Fruit fly (Drosophila melanogaster) whole organism, embryonic: ENCODE data around the gene Grx5.

Experiments
- Aef1 ChIP-seq: fragments of 200-800 bp; sonication (Bioruptor generic); IDR thresholded peaks from 3 replicates; pipeline ENCODE4 v1.3.6; 2022; ENCODE audit warnings: missing biosample characterization, missing genetic modification characterization
- Atf6 ChIP-seq: fragments of 200-800 bp; sonication (Bioruptor generic); IDR thresholded peaks from 2 replicates; pipeline ENCODE4 v1.3.6; 2022; ENCODE audit warnings: missing biosample characterization, missing genetic modification characterization
- CG12744 ChIP-seq: fragments of 200-800 bp; sonication (Bioruptor generic); optimal IDR thresholded peaks from 2 replicates; lab custom pipeline; 2016; ENCODE audit warnings: missing biosample characterization, missing genetic modification characterization
- CG12769 ChIP-seq: fragments of 200-800 bp; sonication (Bioruptor generic); optimal IDR thresholded peaks from 2 replicates; lab custom pipeline; 2019; ENCODE audit warnings: missing biosample characterization, mild to moderate bottlenecking, missing genetic modification characterization, moderate library complexity
- CG14441 ChIP-seq: fragments of 200-800 bp; sonication (Bioruptor generic); IDR thresholded peaks from 2 replicates; pipeline ENCODE4 v1.3.6; 2022; ENCODE audit warnings: missing biosample characterization, missing genetic modification characterization
- CG16813 ChIP-seq: fragments of 200-800 bp; sonication (Bioruptor generic); IDR thresholded peaks from 3 replicates; pipeline ENCODE4 v1.3.6; 2022; ENCODE audit warnings: missing biosample characterization, missing genetic modification characterization; ENCODE audit not compliant: partially characterized antibody
- CG16815 ChIP-seq: fragments of 200-800 bp; sonication (Bioruptor generic); optimal IDR thresholded peaks from 3 replicates; lab custom pipeline; 2017; ENCODE audit warnings: missing biosample characterization, mild to moderate bottlenecking, missing genetic modification characterization
- CG17361 ChIP-seq: fragments of 200-800 bp; sonication (Bioruptor generic); IDR thresholded peaks from 3 replicates; pipeline ENCODE4 v1.3.6; 2022; ENCODE audit warnings: missing biosample characterization, missing genetic modification characterization
- CG17385 ChIP-seq: fragments of 200-800 bp; sonication (Bioruptor generic); optimal IDR thresholded peaks from 3 replicates; lab custom pipeline; 2018; ENCODE audit warnings: missing biosample characterization, mild to moderate bottlenecking, missing genetic modification characterization
- CG18011 ChIP-seq: fragments of 200-800 bp; sonication (Bioruptor generic); optimal IDR thresholded peaks from 2 replicates; lab custom pipeline; 2017; ENCODE audit warnings: missing biosample characterization, missing genetic modification characterization, mild to moderate bottlenecking, moderate library complexity, missing genotype
- CG2120 ChIP-seq: fragments of 200-800 bp; sonication (Bioruptor generic); optimal IDR thresholded peaks from 3 replicates; lab custom pipeline; 2016; ENCODE audit warnings: missing biosample characterization, missing genetic modification characterization
- CG2889 ChIP-seq: fragments of 200-800 bp; sonication (Bioruptor generic); IDR thresholded peaks from 3 replicates; pipeline ENCODE4 v1.3.6; 2022; ENCODE audit warnings: missing biosample characterization, missing genetic modification characterization
- CG33213 ChIP-seq: fragments of 200-800 bp; sonication (Bioruptor generic); optimal IDR thresholded peaks from 3 replicates; lab custom pipeline; 2016; ENCODE audit warnings: missing biosample characterization, missing genetic modification characterization
- CG3726 ChIP-seq: fragments of 200-800 bp; sonication (Bioruptor generic); IDR thresholded peaks from 3 replicates; pipeline ENCODE4, ENCODE4 v1.3.6; 2022; ENCODE audit warnings: missing biosample characterization, missing genetic modification characterization
- CG6254 ChIP-seq: fragments of 200-800 bp; sonication (Bioruptor generic); optimal IDR thresholded peaks from 3 replicates; lab custom pipeline; 2017; ENCODE audit warnings: mild to moderate bottlenecking, missing biosample characterization, missing genetic modification reagents, missing genetic modification characterization
- CG6689 ChIP-seq: fragments of 200-800 bp; sonication (Bioruptor generic); IDR thresholded peaks from 2 replicates; pipeline ENCODE4 v1.3.6; 2022; ENCODE audit warnings: missing biosample characterization, missing genetic modification characterization
- CG7357 ChIP-seq: fragments of 200-800 bp; sonication (Bioruptor generic); IDR thresholded peaks from 3 replicates; pipeline ENCODE4 v1.3.6; 2022; ENCODE audit warnings: missing biosample characterization, missing genetic modification characterization
- CG8388 ChIP-seq: fragments of 200-800 bp; sonication (Bioruptor generic); optimal IDR thresholded peaks from 2 replicates; lab custom pipeline; 2019; ENCODE audit warnings: missing biosample characterization, mild to moderate bottlenecking, missing genetic modification characterization, moderate library complexity
- CG9727 ChIP-seq: fragments of 200-800 bp; sonication (Bioruptor generic); optimal IDR thresholded peaks from 3 replicates; lab custom pipeline; 2017; ENCODE audit warnings: missing biosample characterization, mild to moderate bottlenecking, missing genetic modification characterization
- Deaf1 ChIP-seq: fragments of 200-800 bp; optimal IDR thresholded peaks from 3 replicates; lab custom pipeline; 2019; ENCODE audit warnings: missing biosample characterization, mild to moderate bottlenecking, missing genetic modification characterization, moderate library complexity
- Ets97D ChIP-seq: fragments of 200-800 bp; sonication (Bioruptor generic); optimal IDR thresholded peaks from 3 replicates; lab custom pipeline; 2016; ENCODE audit warnings: missing biosample characterization, missing genetic modification characterization
- Hr3 ChIP-seq: fragments of 200-800 bp; sonication (Bioruptor generic); optimal IDR thresholded peaks from 3 replicates; lab custom pipeline; 2016; ENCODE audit warnings: missing biosample characterization, missing genetic modification characterization
- Hsf ChIP-seq: fragments of 200-800 bp; sonication (Bioruptor generic); optimal IDR thresholded peaks from 3 replicates; lab custom pipeline; 2016; ENCODE audit warnings: missing biosample characterization, missing genetic modification characterization
- MBD-R2 ChIP-seq: fragments of 200-800 bp; sonication (Bioruptor generic); IDR thresholded peaks from 2 replicates; pipeline ENCODE4 v1.3.6; 2022; ENCODE audit warnings: missing biosample characterization, missing genetic modification characterization
- Stat92E ChIP-seq, 3 experiments: fragments of >200 bp in 2 of 3; fragments of 200-800 bp in 1 of 3; sonication (Bioruptor generic) in 1 of 3; optimal IDR thresholded peaks; 2 replicates each; lab custom pipeline; 2017 to 2019; ENCODE audit warnings: missing biosample characterization in 3 of 3, missing genetic modification characterization in 3 of 3, mild to moderate bottlenecking in 1 of 3, moderate library complexity in 1 of 3
- TFAM ChIP-seq: fragments of 200-800 bp; sonication (Bioruptor generic); optimal IDR thresholded peaks from 2 replicates; lab custom pipeline; 2017; ENCODE audit warnings: missing biosample characterization, missing genetic modification characterization, inconsistent platforms
- Usf ChIP-seq: fragments of 200-800 bp; sonication (Bioruptor generic); optimal IDR thresholded peaks from 2 replicates; lab custom pipeline; 2017; ENCODE audit warnings: missing genotype, missing biosample characterization, missing genetic modification characterization
- ash1 ChIP-seq: fragments of 200-800 bp; sonication (Bioruptor generic); optimal IDR thresholded peaks from 2 replicates; lab custom pipeline; 2018; ENCODE audit warnings: missing biosample characterization, mild to moderate bottlenecking, missing genetic modification characterization
- az2 ChIP-seq: fragments of 200-800 bp; sonication (Bioruptor generic); optimal IDR thresholded peaks from 3 replicates; lab custom pipeline; 2016; ENCODE audit warnings: missing biosample characterization, missing genetic modification characterization
- bsh ChIP-seq, 2 experiments: fragments of 200-800 bp; sonication (Bioruptor generic); optimal IDR thresholded peaks; 2 replicates each; lab custom pipeline; 2017 to 2018; ENCODE audit warnings: mild to moderate bottlenecking in 2 of 2, missing biosample characterization in 2 of 2, missing genetic modification characterization in 2 of 2, moderate library complexity in 1 of 2
- chn ChIP-seq: fragments of 200-800 bp; sonication (Bioruptor generic); optimal IDR thresholded peaks from 2 replicates; lab custom pipeline; 2016; ENCODE audit warnings: missing biosample characterization, missing genetic modification characterization
- cwo ChIP-seq: fragments of 200-800 bp; sonication (Bioruptor generic); optimal IDR thresholded peaks from 3 replicates; lab custom pipeline; 2017; ENCODE audit warnings: missing biosample characterization, missing genetic modification characterization, mild to moderate bottlenecking, moderate library complexity, missing genetic modification reagents
- dan ChIP-seq: fragments of 200-800 bp; sonication (Bioruptor generic); IDR thresholded peaks from 2 replicates; pipeline ENCODE4 v1.3.6; 2022; ENCODE audit warnings: missing biosample characterization, missing genetic modification characterization
- esg ChIP-seq: fragments of 200-800 bp; sonication (Bioruptor generic); conservative IDR thresholded peaks from 2 replicates; pipeline ENCODE4 v1.3.6; 2022; ENCODE audit warnings: missing biosample characterization, missing genetic modification characterization
- fru ChIP-seq: fragments of >200 bp; optimal IDR thresholded peaks from 2 replicates; lab custom pipeline; 2017
- hb ChIP-seq: fragments of 200-800 bp; sonication (Bioruptor generic); IDR thresholded peaks from 3 replicates; pipeline ENCODE4 v1.3.6; 2022; ENCODE audit warnings: missing biosample characterization, missing genetic modification characterization; ENCODE audit not compliant: partially characterized antibody
- hbn ChIP-seq: fragments of 200-800 bp; sonication (Bioruptor generic); IDR thresholded peaks from 2 replicates; pipeline ENCODE4 v1.3.6; 2022; ENCODE audit warnings: missing biosample characterization, missing genetic modification characterization; ENCODE audit not compliant: partially characterized antibody
- jigr1 ChIP-seq: fragments of 200-800 bp; sonication (Bioruptor generic); IDR thresholded peaks from 3 replicates; pipeline ENCODE4 v1.3.6; 2022; ENCODE audit warnings: missing biosample characterization, missing genetic modification characterization
- jing ChIP-seq: fragments of 200-800 bp; sonication (Bioruptor generic); optimal IDR thresholded peaks from 2 replicates; lab custom pipeline; 2018; ENCODE audit warnings: missing biosample characterization, mild to moderate bottlenecking, missing genetic modification characterization
- knrl ChIP-seq: fragments of 200-800 bp; sonication (Bioruptor generic); IDR thresholded peaks from 3 replicates; pipeline ENCODE4 v1.3.6; 2022; ENCODE audit warnings: missing biosample characterization, missing genetic modification characterization; ENCODE audit not compliant: partially characterized antibody
- maf-S ChIP-seq: fragments of 200-800 bp; sonication (Bioruptor generic); optimal IDR thresholded peaks from 2 replicates; lab custom pipeline; 2016; ENCODE audit warnings: missing biosample characterization, missing genetic modification characterization
- mirr ChIP-seq: fragments of 200-800 bp; sonication (Bioruptor generic); optimal IDR thresholded peaks from 3 replicates; lab custom pipeline; 2018; ENCODE audit warnings: missing biosample characterization, mild to moderate bottlenecking, missing genetic modification characterization
- mld ChIP-seq: fragments of 200-800 bp; sonication (Bioruptor generic); IDR thresholded peaks from 3 replicates; pipeline ENCODE4 v1.3.6; 2022; ENCODE audit warnings: missing biosample characterization, missing genetic modification characterization; ENCODE audit not compliant: partially characterized antibody
- oc ChIP-seq: fragments of 200-800 bp; sonication (Bioruptor generic); optimal IDR thresholded peaks from 2 replicates; lab custom pipeline; 2018; ENCODE audit warnings: missing biosample characterization, mild to moderate bottlenecking, missing genetic modification characterization, moderate library complexity
- rib ChIP-seq: fragments of 200-800 bp; sonication (Bioruptor generic); IDR thresholded peaks from 2 replicates; pipeline ENCODE4 v1.3.6; 2022; ENCODE audit warnings: missing biosample characterization, missing genetic modification characterization
- slou ChIP-seq: fragments of 200-800 bp; sonication (Bioruptor generic); optimal IDR thresholded peaks from 3 replicates; lab custom pipeline; 2016; ENCODE audit warnings: missing biosample characterization, missing genetic modification characterization
- sna ChIP-seq: fragments of 200-800 bp; sonication (Bioruptor generic); IDR thresholded peaks from 2 replicates; pipeline ENCODE4 v1.3.6; 2022; ENCODE audit warnings: missing biosample characterization, missing genetic modification characterization; ENCODE audit not compliant: partially characterized antibody
- sr ChIP-seq: fragments of 200-800 bp; sonication (Bioruptor generic); IDR thresholded peaks from 3 replicates; pipeline ENCODE4 v1.3.6; 2022; ENCODE audit warnings: missing biosample characterization, missing genetic modification characterization
- tap ChIP-seq: fragments of 200-800 bp; optimal IDR thresholded peaks from 3 replicates; lab custom pipeline; 2019; ENCODE audit warnings: missing biosample characterization, mild to moderate bottlenecking, missing genetic modification characterization, moderate library complexity
- tx ChIP-seq: fragments of 200-800 bp; sonication (Bioruptor generic); optimal IDR thresholded peaks from 2 replicates; lab custom pipeline; 2016; ENCODE audit warnings: missing biosample characterization, missing genetic modification characterization

Grx5 gene

DNA sequence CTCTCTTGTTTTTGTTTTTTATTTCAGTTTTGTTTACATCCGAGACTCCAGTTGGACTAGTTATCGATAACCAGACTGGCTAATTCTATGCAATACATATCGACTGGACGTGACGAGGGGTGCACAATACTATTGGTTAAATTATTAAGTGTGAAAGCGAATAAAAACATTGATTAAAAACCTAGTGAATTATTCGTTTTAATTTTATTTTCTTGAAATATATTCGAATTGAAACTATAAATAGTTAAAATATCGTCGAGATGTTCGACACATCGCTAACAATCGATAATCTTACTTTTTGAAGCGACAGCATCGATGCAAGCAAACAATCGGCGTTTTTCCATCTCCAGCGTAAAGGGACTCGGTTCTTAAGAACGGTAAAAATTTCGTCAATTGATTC is 1.0 kb upstream of the Grx5 start, which contains the start of the genes CG32590 and Flo2 (continued):
- no peak for TF ChIP-seq CG3726 (GFP tag; lab: Robert Waterston, UW)
- peak; percentile 23 for TF ChIP-seq cwo (GFP tag; lab: Kevin White, UChicago)
- no peak for TF ChIP-seq Stat92E (GFP tag; optimal IDR thresholded peaks at IDR 0.05; lab: Kevin White, UChicago)
- TF ChIP-seq CG2889 (GFP tag; lab: Robert Waterston, UW): peak; percentile 69; the same call in 2 of the 3 replicates
- peak; percentile 77 for TF ChIP-seq CG14441
- peak; percentile 14 for TF ChIP-seq mirr (GFP tag; lab: Kevin White, UChicago)
- 0 out of 2 replicates have a peak, but pooled peaks have one; percentile 24 for TF ChIP-seq dan (GFP tag; lab: Robert Waterston, UW)
- peak; percentile 52 for TF ChIP-seq Deaf1 (tag; lab: Kevin White, UChicago)
- TF ChIP-seq Aef1 (GFP tag; lab: Robert Waterston, UW): peak; percentile 80
- peak; percentile 56 for TF ChIP-seq slou (GFP tag; lab: Kevin White, UChicago)
- peak; percentile 98 for TF ChIP-seq hb
- TF ChIP-seq jigr1 (GFP tag; lab: Robert Waterston, UW): peak; percentile 18; the same call in 1 of the 3 replicates
- peak; percentile 75 for TF ChIP-seq MBD-R2 (GFP tag; lab: Robert Waterston, UW)
- TF ChIP-seq CG16815: peak; percentile 38
- TF ChIP-seq CG17361 (GFP tag; lab: Robert Waterston, UW): peak; percentile 55; the same call in 2 of the 3 replicates
- TF ChIP-seq Hr3 (GFP tag; lab: Kevin White, UChicago): peak; percentile 58
- peak; percentile 80 for TF ChIP-seq esg (GFP tag; lab: Robert Waterston, UW)
- no peak for TF ChIP-seq jing (GFP tag; lab: Kevin White, UChicago)
- peak; percentile 99 for TF ChIP-seq sna (GFP tag; lab: Robert Waterston, UW)
- no peak for TF ChIP-seq ash1
- peak; percentile 98 for TF ChIP-seq CG16813 (GFP tag; lab: Robert Waterston, UW)
- peak; percentile 53 for TF ChIP-seq tap (tag; lab: Kevin White, UChicago)
- peak; percentile 64 for TF ChIP-seq CG18011
- peak; percentile 83 for TF ChIP-seq Atf6 (GFP tag; lab: Robert Waterston, UW)
- TF ChIP-seq Ets97D (GFP tag; lab: Kevin White, UChicago): peak; percentile 72
- TF ChIP-seq knrl (GFP tag; lab: Robert Waterston, UW): peak; percentile 96
- peak; percentile 58 for TF ChIP-seq CG8388 (GFP tag; lab: Kevin White, UChicago)
- peak; percentile 97 for TF ChIP-seq hbn (GFP tag; lab: Robert Waterston, UW)
- peak; percentile 90 for TF ChIP-seq CG2120
- peak; percentile 45; the same call in 1 of the 3 replicates for TF ChIP-seq CG7357 (GFP tag; lab: Robert Waterston, UW)
- TF ChIP-seq maf-S (GFP tag; lab: Kevin White, UChicago): peak; percentile 72
- peak; percentile 77 for TF ChIP-seq tx (GFP tag; lab: Kevin White, UChicago)
- peak; percentile 4 for TF ChIP-seq CG6254 (GFP tag; lab: Kevin White, UChicago)
- TF ChIP-seq oc: no peak
- TF ChIP-seq CG12744: no peak
- peak; percentile 69 for TF ChIP-seq chn (GFP tag; lab: Kevin White, UChicago)
- no peak for TF ChIP-seq fru
- peak in 1 of 2 experiments; percentile 76 for TF ChIP-seq bsh (GFP tag; optimal IDR thresholded peaks at IDR 0.05; lab: Kevin White, UChicago)
- TF ChIP-seq Hsf (GFP tag; lab: Kevin White, UChicago): peak; percentile 80
- no peak for TF ChIP-seq TFAM (GFP tag; lab: Kevin White, UChicago)
- TF ChIP-seq CG6689 (GFP tag; lab: Robert Waterston, UW): peak; percentile 78
- TF ChIP-seq CG9727 (GFP tag; lab: Kevin White, UChicago): peak; percentile 72
- peak; percentile 71 for TF ChIP-seq az2 (GFP tag; lab: Kevin White, UChicago)
- TF ChIP-seq rib (GFP tag; lab: Robert Waterston, UW): peak; percentile 76
- TF ChIP-seq CG12769 (tag; lab: Kevin White, UChicago): no peak
- peak; percentile 45 for TF ChIP-seq CG33213 (GFP tag; lab: Kevin White, UChicago)
- TF ChIP-seq Usf (GFP tag; lab: Kevin White, UChicago): no peak
- no peak for TF ChIP-seq sr (GFP tag; lab: Robert Waterston, UW)
- TF ChIP-seq CG17385 (GFP tag; lab: Kevin White, UChicago): peak; percentile 58
- peak; percentile 96 for TF ChIP-seq mld (GFP tag; lab: Robert Waterston, UW)
